Fruit fly (Drosophila melanogaster) whole organism, embryonic: ENCODE data around the gene CG14818.

Experiments used
- Antp ChIP-seq: fragments of 200-800 bp; sonication (Bioruptor generic); optimal IDR thresholded peaks from 3 replicates; lab custom pipeline; 2016; ENCODE audit warnings: missing biosample characterization, missing genetic modification characterization
- CG10147 ChIP-seq: fragments of 200-800 bp; sonication (Bioruptor generic); optimal IDR thresholded peaks from 2 replicates; lab custom pipeline; 2019; ENCODE audit warnings: missing biosample characterization, mild to moderate bottlenecking, missing genetic modification characterization, moderate library complexity
- CG10543 ChIP-seq: fragments of 200-800 bp; sonication (Bioruptor generic); optimal IDR thresholded peaks from 3 replicates; lab custom pipeline; 2017; ENCODE audit warnings: missing biosample characterization, mild to moderate bottlenecking, missing genetic modification characterization, moderate library complexity
- CG11696 ChIP-seq: fragments of 200-800 bp; sonication (Bioruptor generic); IDR thresholded peaks from 2 replicates; pipeline ENCODE4 v1.3.6; 2022; ENCODE audit warnings: missing biosample characterization, missing genetic modification characterization
- CG12659 ChIP-seq: fragments of 200-800 bp; sonication (Bioruptor generic); optimal IDR thresholded peaks from 3 replicates; lab custom pipeline; 2017; ENCODE audit warnings: mild to moderate bottlenecking, missing biosample characterization, missing genetic modification reagents, missing genetic modification characterization
- CG13775 ChIP-seq: fragments of 200-800 bp; sonication (Bioruptor generic); optimal IDR thresholded peaks from 3 replicates; lab custom pipeline; 2017; ENCODE audit warnings: missing biosample characterization, mild to moderate bottlenecking, missing genetic modification characterization
- CG17361 ChIP-seq: fragments of 200-800 bp; sonication (Bioruptor generic); IDR thresholded peaks from 3 replicates; pipeline ENCODE4 v1.3.6; 2022; ENCODE audit warnings: missing biosample characterization, missing genetic modification characterization
- CG18476 ChIP-seq: fragments of 200-800 bp; sonication (Bioruptor generic); optimal IDR thresholded peaks from 2 replicates; lab custom pipeline; 2016; ENCODE audit warnings: missing biosample characterization, mild to moderate bottlenecking, missing genetic modification characterization
- CG18599 ChIP-seq: fragments of 200-800 bp; sonication (Bioruptor generic); optimal IDR thresholded peaks from 3 replicates; lab custom pipeline; 2017; ENCODE audit warnings: missing biosample characterization, missing genetic modification characterization, mild to moderate bottlenecking, moderate library complexity, missing genetic modification reagents
- CG2116 ChIP-seq: fragments of 200-800 bp; sonication (Bioruptor generic); optimal IDR thresholded peaks from 3 replicates; lab custom pipeline; 2018; ENCODE audit warnings: missing biosample characterization, mild to moderate bottlenecking, missing genetic modification characterization
- CG2199 ChIP-seq: fragments of 200-800 bp; sonication (Bioruptor generic); IDR thresholded peaks from 3 replicates; pipeline ENCODE4 v1.3.6; 2022; ENCODE audit warnings: missing biosample characterization, missing genetic modification characterization
- CG30431 ChIP-seq: fragments of 200-800 bp; sonication (Bioruptor generic); optimal IDR thresholded peaks from 2 replicates; lab custom pipeline; 2017; ENCODE audit warnings: missing biosample characterization, missing genetic modification characterization
- CG31388 ChIP-seq: fragments of 200-800 bp; sonication (Bioruptor generic); optimal IDR thresholded peaks from 2 replicates; lab custom pipeline; 2016; ENCODE audit warnings: missing biosample characterization, missing genetic modification characterization
- CG4328 ChIP-seq: fragments of 200-800 bp; sonication (Bioruptor generic); optimal IDR thresholded peaks from 3 replicates; lab custom pipeline; 2017; ENCODE audit warnings: missing biosample characterization, missing genetic modification reagents, missing genetic modification characterization
- CG4360 ChIP-seq: fragments of 200-800 bp; sonication (Bioruptor generic); IDR thresholded peaks from 2 replicates; pipeline ENCODE4 v1.3.6; 2022; ENCODE audit warnings: missing biosample characterization, missing genetic modification characterization
- CG6854 ChIP-seq: fragments of 200-800 bp; sonication (Bioruptor generic); optimal IDR thresholded peaks from 3 replicates; lab custom pipeline; 2017; ENCODE audit warnings: missing biosample characterization, mild to moderate bottlenecking, missing genetic modification characterization
- CG7987 ChIP-seq: fragments of 200-800 bp; sonication (Bioruptor generic); optimal IDR thresholded peaks from 2 replicates; lab custom pipeline; 2018; ENCODE audit warnings: missing biosample characterization, mild to moderate bottlenecking, missing genetic modification characterization, moderate library complexity
- CG9215 ChIP-seq: fragments of 200-800 bp; sonication (Bioruptor generic); IDR thresholded peaks from 2 replicates; pipeline ENCODE4 v1.3.6; 2022; ENCODE audit warnings: missing biosample characterization, missing genetic modification characterization
- CrebB ChIP-seq: fragments of 200-800 bp; sonication (Bioruptor generic); optimal IDR thresholded peaks from 3 replicates; lab custom pipeline; 2018; ENCODE audit warnings: missing biosample characterization, mild to moderate bottlenecking, missing genetic modification characterization
- Dll ChIP-seq: fragments of 200-800 bp; sonication (Bioruptor generic); IDR thresholded peaks from 4 replicates; pipeline ENCODE4 v1.3.6; 2022; ENCODE audit warnings: missing biosample characterization, missing genetic modification characterization; ENCODE audit not compliant: partially characterized antibody
- E2f2 ChIP-seq: fragments of 200-800 bp; sonication (Bioruptor generic); IDR thresholded peaks from 2 replicates; pipeline ENCODE4 v1.3.6; 2022; ENCODE audit warnings: missing biosample characterization, missing genetic modification characterization
- Eip74EF ChIP-seq, 2 experiments: fragments of 200-800 bp in 1 of 2; fragments of >200 bp in 1 of 2; sonication (Bioruptor generic) in 1 of 2; optimal IDR thresholded peaks; 2 replicates each; lab custom pipeline; 2017 to 2019; ENCODE audit warnings: missing biosample characterization in 2 of 2, missing genetic modification characterization in 2 of 2, mild to moderate bottlenecking in 1 of 2, moderate library complexity in 1 of 2
- Fer3 ChIP-seq: fragments of 200-800 bp; sonication (Bioruptor generic); optimal IDR thresholded peaks from 2 replicates; lab custom pipeline; 2018; ENCODE audit warnings: missing biosample characterization, mild to moderate bottlenecking, missing genetic modification characterization, moderate library complexity
- HLH54F ChIP-seq: fragments of 200-800 bp; sonication (Bioruptor generic); optimal IDR thresholded peaks from 3 replicates; lab custom pipeline; 2016; ENCODE audit warnings: missing biosample characterization, missing genetic modification characterization
- Hey ChIP-seq: fragments of 200-800 bp; sonication (Bioruptor generic); optimal IDR thresholded peaks from 3 replicates; lab custom pipeline; 2018; ENCODE audit warnings: missing biosample characterization, mild to moderate bottlenecking, missing genetic modification characterization
- Myb ChIP-seq: fragments of 200-800 bp; sonication (Bioruptor generic); optimal IDR thresholded peaks from 2 replicates; lab custom pipeline; 2016; ENCODE audit warnings: missing biosample characterization, missing genetic modification characterization
- Scr ChIP-seq: fragments of 200-800 bp; sonication (Bioruptor generic); IDR thresholded peaks from 2 replicates; pipeline ENCODE4 v1.3.6; 2022; ENCODE audit warnings: missing biosample characterization, missing genetic modification characterization; ENCODE audit not compliant: partially characterized antibody
- Ssrp ChIP-seq: fragments of 200-800 bp; sonication (Bioruptor generic); optimal IDR thresholded peaks from 2 replicates; lab custom pipeline; 2018; ENCODE audit warnings: missing biosample characterization, mild to moderate bottlenecking, missing genetic modification characterization, moderate library complexity
- bigmax ChIP-seq: fragments of 200-800 bp; sonication (Bioruptor generic); optimal IDR thresholded peaks from 2 replicates; lab custom pipeline; 2018; ENCODE audit warnings: missing biosample characterization, mild to moderate bottlenecking, missing genetic modification characterization
- chif ChIP-seq, 2 experiments: fragments of 200-800 bp; sonication (Bioruptor generic); optimal IDR thresholded peaks; 3 replicates each; lab custom pipeline; 2016; ENCODE audit warnings: missing biosample characterization in 2 of 2, missing genetic modification characterization in 2 of 2
- chm ChIP-seq: fragments of 200-800 bp; sonication (Bioruptor generic); IDR thresholded peaks from 2 replicates; pipeline ENCODE4 v1.3.6; 2022; ENCODE audit warnings: missing biosample characterization, missing genetic modification characterization
- grn ChIP-seq: fragments of 200-800 bp; sonication (Bioruptor generic); optimal IDR thresholded peaks from 3 replicates; lab custom pipeline; 2017; ENCODE audit warnings: missing biosample characterization, missing genetic modification characterization
- hbn ChIP-seq: fragments of 200-800 bp; sonication (Bioruptor generic); IDR thresholded peaks from 2 replicates; pipeline ENCODE4 v1.3.6; 2022; ENCODE audit warnings: missing biosample characterization, missing genetic modification characterization; ENCODE audit not compliant: partially characterized antibody
- jumu ChIP-seq: fragments of 200-800 bp; sonication (Bioruptor generic); optimal IDR thresholded peaks from 3 replicates; lab custom pipeline; 2016; ENCODE audit warnings: missing biosample characterization, missing genetic modification characterization
- kah ChIP-seq: fragments of 200-800 bp; sonication (Bioruptor generic); optimal IDR thresholded peaks from 2 replicates; lab custom pipeline; 2018; ENCODE audit warnings: missing biosample characterization, mild to moderate bottlenecking, missing genetic modification characterization
- lab ChIP-seq: fragments of 200-800 bp; sonication (Bioruptor generic); optimal IDR thresholded peaks from 3 replicates; lab custom pipeline; 2017; ENCODE audit warnings: missing biosample characterization, missing genetic modification characterization, mild to moderate bottlenecking, moderate library complexity, missing genetic modification reagents
- lilli ChIP-seq: fragments of 200-800 bp; sonication (Bioruptor generic); optimal IDR thresholded peaks from 3 replicates; lab custom pipeline; 2016; ENCODE audit warnings: missing biosample characterization, missing genetic modification characterization
- ranshi ChIP-seq: fragments of 200-800 bp; sonication (Bioruptor generic); IDR thresholded peaks from 2 replicates; pipeline ENCODE4 v1.3.6; 2022; ENCODE audit warnings: missing biosample characterization, missing genetic modification characterization
- salm ChIP-seq: fragments of 200-800 bp; sonication (Bioruptor generic); optimal IDR thresholded peaks from 2 replicates; lab custom pipeline; 2018; ENCODE audit warnings: missing biosample characterization, mild to moderate bottlenecking, missing genetic modification characterization
- sc ChIP-seq, 3 experiments: fragments of >200 bp in 2 of 3; fragments of 200-800 bp in 1 of 3; sonication (Bioruptor generic) in 1 of 3; optimal IDR thresholded peaks; 2 replicates in 2 of 3; 3 replicates in 1 of 3; lab custom pipeline; 2017; ENCODE audit warnings: mild to moderate bottlenecking in 1 of 3, missing biosample characterization in 1 of 3, missing genetic modification characterization in 1 of 3, missing genetic modification reagents in 1 of 3
- schlank ChIP-seq: fragments of 200-800 bp; sonication (Bioruptor generic); optimal IDR thresholded peaks from 2 replicates; lab custom pipeline; 2018; ENCODE audit warnings: missing biosample characterization, mild to moderate bottlenecking, missing genetic modification characterization
- sens ChIP-seq: fragments of 200-800 bp; sonication (Bioruptor generic); peaks from one replicate; lab custom pipeline; 2016; ENCODE audit warnings: missing biosample characterization, missing genetic modification characterization
- sima ChIP-seq: fragments of 200-800 bp; sonication (Bioruptor generic); optimal IDR thresholded peaks from 2 replicates; lab custom pipeline; 2016; ENCODE audit warnings: missing biosample characterization, missing genetic modification characterization
- sug ChIP-seq: fragments of 200-800 bp; optimal IDR thresholded peaks from 2 replicates; lab custom pipeline; 2019; ENCODE audit warnings: missing biosample characterization, mild to moderate bottlenecking, missing genetic modification characterization, moderate library complexity
- trem ChIP-seq: fragments of 200-800 bp; optimal IDR thresholded peaks from 3 replicates; lab custom pipeline; 2019; ENCODE audit warnings: missing biosample characterization, mild to moderate bottlenecking, missing genetic modification characterization, moderate library complexity
- usp ChIP-seq: fragments of >200 bp; optimal IDR thresholded peaks from 2 replicates; lab custom pipeline; 2017; ENCODE audit warnings: missing biosample characterization, missing genetic modification characterization
- vvl ChIP-seq: fragments of 200-800 bp; sonication (Bioruptor generic); IDR thresholded peaks from 2 replicates; pipeline ENCODE4 v1.3.6; 2022; ENCODE audit warnings: missing biosample characterization, missing genetic modification characterization
- wor ChIP-seq: fragments of 200-800 bp; sonication (Bioruptor generic); IDR thresholded peaks from 2 replicates; pipeline ENCODE4 v1.3.6; 2022; ENCODE audit warnings: missing biosample characterization, missing genetic modification characterization

CG14818 gene

dm6 chrX:1927473-1928306 is 48.1 kb upstream of the CG14818 start, which contains the start of gene CG11596 (continued):
- TF ChIP-seq CG30431 (no peak), usp (no peak), salm (no peak), CG10147 (no peak), lab (peak; percentile 26), E2f2 (GFP tag; lab: Robert Waterston, UW) (peak; percentile 91), schlank (no peak), Myb (GFP tag; lab: Kevin White, UChicago) (peak; percentile 55), Antp (GFP tag; lab: Kevin White, UChicago) (no peak), vvl (peak; percentile 22; the same call in 1 of the 2 replicates), sug (tag; lab: Kevin White, UChicago) (peak; percentile 57), CG18476 (no peak), Eip74EF (GFP tag; optimal IDR thresholded peaks at IDR 0.05; lab: Kevin White, UChicago) (no peak), CG13775 (GFP tag; lab: Kevin White, UChicago) (no peak), lilli (GFP tag; lab: Kevin White, UChicago) (peak; percentile 4), Dll (0 out of 4 replicates have a peak, but pooled peaks have one; percentile 15), CG4360 (GFP tag; lab: Robert Waterston, UW) (no peak), CG7987 (no peak), wor (no peak), trem (tag; lab: Kevin White, UChicago) (peak; percentile 46), sc (optimal IDR thresholded peaks at IDR 0.05; lab: Kevin White, UChicago) (no peak), sc (GFP tag; optimal IDR thresholded peaks at IDR 0.05; lab: Kevin White, UChicago) (no peak), CG18599 (GFP tag; lab: Kevin White, UChicago) (no peak), CG12659 (GFP tag; lab: Kevin White, UChicago) (peak; percentile 23), bigmax (GFP tag; lab: Kevin White, UChicago) (no peak), CG6854 (GFP tag; lab: Kevin White, UChicago) (no peak), sens (peak; percentile 56), ranshi (GFP tag; lab: Robert Waterston, UW) (peak; percentile 11; the same call in 1 of the 2 replicates), chif (GFP tag; optimal IDR thresholded peaks at IDR 0.05; lab: Kevin White, UChicago) (no peak), Fer3 (tag; lab: Kevin White, UChicago) (peak; percentile 9), sima (GFP tag; lab: Kevin White, UChicago) (no peak), CrebB (tag; lab: Kevin White, UChicago) (no peak), kah (GFP tag; lab: Kevin White, UChicago) (no peak), CG2199 (no peak), CG4328 (GFP tag; lab: Kevin White, UChicago) (no peak), CG10543 (GFP tag; lab: Kevin White, UChicago) (peak; percentile 39), Scr (GFP tag; lab: Robert Waterston, UW) (0 out of 2 replicates have a peak, but pooled peaks have one; percentile 21), Hey (tag; lab: Kevin White, UChicago) (no peak), CG17361 (GFP tag; lab: Robert Waterston, UW) (0 out of 3 replicates have a peak, but pooled peaks have one; percentile 28), chm (GFP tag; lab: Robert Waterston, UW) (0 out of 2 replicates have a peak, but pooled peaks have one; percentile 24), Ssrp (tag; lab: Kevin White, UChicago) (no peak), CG31388 (GFP tag; lab: Kevin White, UChicago) (no peak), hbn (GFP tag; lab: Robert Waterston, UW) (no peak), CG9215 (GFP tag; lab: Robert Waterston, UW) (peak; percentile 28; the same call in 1 of the 2 replicates), CG11696 (GFP tag; lab: Robert Waterston, UW) (no peak), grn (GFP tag; lab: Kevin White, UChicago) (no peak), HLH54F (GFP tag; lab: Kevin White, UChicago) (no peak), CG2116 (peak; percentile 63), jumu (no peak)
